Fruit fly (Drosophila melanogaster): ENCODE results near the gene rdx.

rdx gene

DNA sequence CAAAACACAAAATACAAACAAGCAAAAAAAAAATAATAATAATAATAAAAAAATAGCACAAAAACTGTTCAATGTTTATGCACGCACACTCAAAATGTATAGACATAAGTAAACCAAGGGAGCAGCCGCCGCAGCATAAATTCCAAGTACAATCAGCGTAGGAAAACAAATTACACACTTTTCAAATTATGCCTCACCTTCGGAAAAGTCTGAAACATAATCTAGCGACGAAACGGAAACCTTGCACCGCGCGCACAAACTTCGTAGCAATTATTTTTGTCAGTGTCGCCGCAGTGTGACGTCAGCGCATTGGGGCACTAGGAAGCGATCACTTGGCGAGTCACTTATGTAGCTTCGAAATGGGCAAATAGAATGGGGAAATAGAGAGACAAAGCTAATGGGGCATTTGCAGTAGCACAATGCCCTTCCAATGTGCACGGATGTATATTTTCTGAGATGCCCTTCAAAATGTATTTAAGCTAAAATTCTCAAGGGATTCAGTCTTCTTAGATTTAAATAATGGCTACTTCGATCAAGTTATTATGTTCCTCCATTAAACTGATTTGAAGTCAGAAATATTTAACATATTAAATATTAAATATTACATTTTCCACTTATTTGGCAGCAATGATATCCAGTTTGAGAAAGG lies 15.0 kb downstream of the rdx start (continued):
- TF ChIP-seq Dek (tag; optimal IDR thresholded peaks at IDR 0.05) (no peak), CG9876 (GFP tag; optimal IDR thresholded peaks at IDR 0.05) (no peak), emc (GFP tag; optimal IDR thresholded peaks at IDR 0.05) (no peak), inv (GFP tag; IDR thresholded peaks at IDR 0.05; ENCODE audit: partially characterized antibody) (no peak), CG17568 (GFP tag; optimal IDR thresholded peaks at IDR 0.05) (no peak), CTCF (GFP tag; optimal IDR thresholded peaks at IDR 0.05) (peak; percentile 39), ftz-f1 (GFP tag; optimal IDR thresholded peaks at IDR 0.05) (no peak), CG8765 (GFP tag; IDR thresholded peaks at IDR 0.05) (no peak), cas (GFP tag; IDR thresholded peaks at IDR 0.05) (no peak), ssp (GFP tag; IDR thresholded peaks at IDR 0.05) (no peak), CG17186 (GFP tag; optimal IDR thresholded peaks at IDR 0.05) (no peak), BtbVII (GFP tag; optimal IDR thresholded peaks at IDR 0.05) (peak; percentile 67), corto (GFP tag; optimal IDR thresholded peaks at IDR 0.05) (no peak), CG4360 (GFP tag; IDR thresholded peaks at IDR 0.05) (0 out of 2 replicates have a peak, but pooled peaks have one; percentile 9), sna (GFP tag; IDR thresholded peaks at IDR 0.05; ENCODE audit: partially characterized antibody) (no peak), Bteb2 (GFP tag; optimal IDR thresholded peaks at IDR 0.05) (no peak), CG1024 (GFP tag; IDR thresholded peaks at IDR 0.05) (no peak), YL-1 (GFP tag; optimal IDR thresholded peaks at IDR 0.05) (no peak), vnd (GFP tag; IDR thresholded peaks at IDR 0.05; ENCODE audit: partially characterized antibody) (no peak), Doc2 (GFP tag; IDR thresholded peaks at IDR 0.05) (no peak), CG11398 (GFP tag; optimal IDR thresholded peaks at IDR 0.05) (peak; percentile 46), CG6272 (GFP tag; IDR thresholded peaks at IDR 0.05) (no peak), stc (GFP tag; IDR thresholded peaks at IDR 0.05) (peak; percentile 37; the same call in 1 of the 2 replicates), CG17802 (tag; optimal IDR thresholded peaks at IDR 0.05) (no peak), CG10979 (tag; optimal IDR thresholded peaks at IDR 0.05) (peak; percentile 25), Aef1 (GFP tag; IDR thresholded peaks at IDR 0.05) (peak; percentile 43; the same call in 1 of the 3 replicates), sim (GFP tag; IDR thresholded peaks at IDR 0.05) (0 out of 2 replicates have a peak, but pooled peaks have one; percentile 12), grn (GFP tag; optimal IDR thresholded peaks at IDR 0.05) (no peak), Oaz (GFP tag; IDR thresholded peaks at IDR 0.05) (no peak; the same call in 1 of the 2 replicates), CG9727 (GFP tag; optimal IDR thresholded peaks at IDR 0.05) (peak; percentile 61), CG1792 (GFP tag; optimal IDR thresholded peaks at IDR 0.05) (no peak), Dp (GFP tag; optimal IDR thresholded peaks at IDR 0.05) (no peak), Usf (GFP tag; optimal IDR thresholded peaks at IDR 0.05) (no peak), dm (GFP tag; optimal IDR thresholded peaks at IDR 0.05) (peak; percentile 8), lbe (GFP tag; optimal IDR thresholded peaks at IDR 0.05) (no peak), NFAT (GFP tag; IDR thresholded peaks at IDR 0.05) (no peak), CG13624 (GFP tag; optimal IDR thresholded peaks at IDR 0.05) (peak; percentile 39), CG6765 (GFP tag; optimal IDR thresholded peaks at IDR 0.05) (peak; percentile 65), ash1 (GFP tag; optimal IDR thresholded peaks at IDR 0.05) (no peak), zfh1 (GFP tag; IDR thresholded peaks at IDR 0.05) (peak; percentile 51; the same call in 2 of the 3 replicates), Hr78 (GFP tag; optimal IDR thresholded peaks at IDR 0.05) (no peak), Dip3 (GFP tag; optimal IDR thresholded peaks at IDR 0.05) (no peak), Ssrp (tag; optimal IDR thresholded peaks at IDR 0.05) (peak; percentile 17), CG1233 (GFP tag; optimal IDR thresholded peaks at IDR 0.05) (peak; percentile 49), chinmo (GFP tag; IDR thresholded peaks at IDR 0.05; ENCODE audit: partially characterized antibody) (0 out of 4 replicates have a peak, but pooled peaks have one; percentile 55), NC2β (GFP tag; optimal IDR thresholded peaks at IDR 0.05) (peak; percentile 16), CG7271 (tag; optimal IDR thresholded peaks at IDR 0.05) (no peak), CG30431 (GFP tag; optimal IDR thresholded peaks at IDR 0.05) (no peak), Myb (GFP tag; optimal IDR thresholded peaks at IDR 0.05) (peak; percentile 38), usp (GFP tag; optimal IDR thresholded peaks at IDR 0.05) (no peak), CG18476 (GFP tag; optimal IDR thresholded peaks at IDR 0.05) (no peak)

Data from whole organism, embryonic.